Worm (Caenorhabditis elegans): ENCODE data around the gene lips-5.
A peak's percentile ranks its signal among the peaks of the same experiment; 100 is the strongest.

Gene lips-5

ce11 chrIV:11743813-11744212 is 29.7 kb downstream of the lips-5 start:
- TF ChIP-seq cnd-1 (tag; optimal IDR thresholded peaks at IDR 0.05) (peak; percentile 88), ces-1 (GFP tag; optimal IDR thresholded peaks at IDR 0.05) (peak; percentile 23), zip-8 (tag; optimal IDR thresholded peaks at IDR 0.05) (peak; percentile 50), mep-1 (tag; optimal IDR thresholded peaks at IDR 0.05) (no peak), sptf-1 (tag; optimal IDR thresholded peaks at IDR 0.05) (no peak), lin-32 (GFP tag; optimal IDR thresholded peaks at IDR 0.05) (no peak), hlh-1 (tag; optimal IDR thresholded peaks at IDR 0.05) (peak; percentile 16), nhr-2 (tag; optimal IDR thresholded peaks at IDR 0.05) (peak; percentile 96), elt-1 (tag; optimal IDR thresholded peaks at IDR 0.05; ENCODE audit: borderline replicate concordance, insufficient read depth) (no peak), snpc-4 (tag; optimal IDR thresholded peaks at IDR 0.05) (no peak)

- TF ChIP-seq ztf-11 (tag; optimal IDR thresholded peaks at IDR 0.05) (no peak), mab-5 (tag; optimal IDR thresholded peaks at IDR 0.05) (no peak), elt-1 (tag; optimal IDR thresholded peaks at IDR 0.05; ENCODE audit: borderline replicate concordance, insufficient read depth) (no peak), hlh-1 (tag; optimal IDR thresholded peaks at IDR 0.05) (no peak), unc-120 (tag; optimal IDR thresholded peaks at IDR 0.05; ENCODE audit: poor library complexity, severe bottlenecking) (no peak)
These were observed 31.1 kb downstream of the lips-5 start, which contains the start of gene K01A6.5 for ce11 chrIV:11742406-11742805. Gene K01A6.5, plus strand, starts transcription at chrIV:11742706.

ce11 chrIV:11740204-11740603 is 33.3 kb downstream of the lips-5 start, which contains the start of gene K01A6.4:
Gene K01A6.4, minus strand, starts transcription at chrIV:11740304.
- TF ChIP-seq bed-3 (GFP tag; optimal IDR thresholded peaks at IDR 0.05) (no peak), M03D4.4 (tag; optimal IDR thresholded peaks at IDR 0.05) (no peak), snpc-4 (tag; optimal IDR thresholded peaks at IDR 0.05) (no peak), nhr-2 (tag; optimal IDR thresholded peaks at IDR 0.05) (no peak), blmp-1 (tag; optimal IDR thresholded peaks at IDR 0.05) (no peak), zip-8 (tag; optimal IDR thresholded peaks at IDR 0.05) (no peak), ceh-39 (tag; optimal IDR thresholded peaks at IDR 0.05) (no peak), cnd-1 (tag; optimal IDR thresholded peaks at IDR 0.05) (no peak), hlh-1 (tag; optimal IDR thresholded peaks at IDR 0.05) (no peak), nhr-76 (tag; optimal IDR thresholded peaks at IDR 0.05) (no peak), lsy-2 (tag; optimal IDR thresholded peaks at IDR 0.05) (no peak), ham-2 (GFP tag; optimal IDR thresholded peaks at IDR 0.05) (no peak), ztf-11 (tag; optimal IDR thresholded peaks at IDR 0.05) (no peak)

ce11 chrIV:11738092-11738617 is 35.4 kb downstream of the lips-5 start, which contains the start of gene K01A6.7:
Gene K01A6.7, minus strand, starts transcription at chrIV:11738567.
- no peak for TF ChIP-seq sem-2 (GFP tag; optimal IDR thresholded peaks at IDR 0.05)
- no peak for TF ChIP-seq snpc-4 (tag; optimal IDR thresholded peaks at IDR 0.05)
- no peak for TF ChIP-seq nhr-237 (tag; optimal IDR thresholded peaks at IDR 0.05)
- TF ChIP-seq mab-5 (tag; optimal IDR thresholded peaks at IDR 0.05), result no peak
- no peak for TF ChIP-seq ceh-39 (tag; optimal IDR thresholded peaks at IDR 0.05)
- TF ChIP-seq unc-120 (tag; optimal IDR thresholded peaks at IDR 0.05; ENCODE audit: poor library complexity, severe bottlenecking), result no peak
- no peak for TF ChIP-seq blmp-1 (tag; optimal IDR thresholded peaks at IDR 0.05)
- no peak for TF ChIP-seq drap-1 (GFP tag; optimal IDR thresholded peaks at IDR 0.05)
- TF ChIP-seq nhr-2 (tag; optimal IDR thresholded peaks at IDR 0.05), result no peak
- TF ChIP-seq lin-13 (tag; optimal IDR thresholded peaks at IDR 0.05), result no peak
- TF ChIP-seq hlh-1 (tag; optimal IDR thresholded peaks at IDR 0.05), result no peak
- TF ChIP-seq elt-3 (tag; optimal IDR thresholded peaks at IDR 0.05), result no peak
- no peak for TF ChIP-seq unc-62 (GFP tag; optimal IDR thresholded peaks at IDR 0.05)
- no peak for TF ChIP-seq mls-2 (tag; optimal IDR thresholded peaks at IDR 0.05)
- no peak for TF ChIP-seq unc-39 (tag; optimal IDR thresholded peaks at IDR 0.05)
- TF ChIP-seq lsy-2 (tag; optimal IDR thresholded peaks at IDR 0.05), result no peak

- TF ChIP-seq ceh-83 (GFP tag; optimal IDR thresholded peaks at IDR 0.05) (no peak), mab-5 (tag; optimal IDR thresholded peaks at IDR 0.05) (no peak), bed-3 (GFP tag; optimal IDR thresholded peaks at IDR 0.05) (no peak), ztf-11 (tag; optimal IDR thresholded peaks at IDR 0.05) (no peak), unc-62 (GFP tag; optimal IDR thresholded peaks at IDR 0.05) (no peak), sptf-1 (tag; optimal IDR thresholded peaks at IDR 0.05) (no peak), mls-2 (tag; optimal IDR thresholded peaks at IDR 0.05) (no peak), hlh-1 (tag; optimal IDR thresholded peaks at IDR 0.05) (no peak), ceh-43 (GFP tag; optimal IDR thresholded peaks at IDR 0.05) (no peak), flh-1 (GFP tag; optimal IDR thresholded peaks at IDR 0.05) (no peak), nhr-12 (tag; optimal IDR thresholded peaks at IDR 0.05) (no peak), cnd-1 (tag; optimal IDR thresholded peaks at IDR 0.05) (no peak), zip-8 (tag; optimal IDR thresholded peaks at IDR 0.05) (no peak), drap-1 (GFP tag; optimal IDR thresholded peaks at IDR 0.05) (no peak), lin-13 (tag; optimal IDR thresholded peaks at IDR 0.05) (no peak)
These were observed 36.3 kb downstream of the lips-5 start, which contains the start of gene K01A6.8 for ce11 chrIV:11737269-11737668. Gene K01A6.8, minus strand, starts transcription at chrIV:11737369.
